Fruit fly (Drosophila melanogaster) whole organism, embryonic: ENCODE results near the gene elB.

ENCODE experiments used
- Abd-B ChIP-seq: fragments of 200-800 bp; sonication (Bioruptor generic); optimal IDR thresholded peaks from 2 replicates; lab custom pipeline; 2018; ENCODE audit warnings: missing biosample characterization, mild to moderate bottlenecking, missing genetic modification characterization, moderate library complexity
- CG1024 ChIP-seq: fragments of 200-800 bp; sonication (Bioruptor generic); IDR thresholded peaks from 2 replicates; pipeline ENCODE4 v1.3.6; 2022; ENCODE audit warnings: missing biosample characterization, missing genetic modification characterization
- CG11456 ChIP-seq: fragments of 200-800 bp; sonication (Bioruptor generic); IDR thresholded peaks from 3 replicates; pipeline ENCODE4 v1.3.6; 2022; ENCODE audit warnings: missing biosample characterization, missing genetic modification characterization
- CG11695 ChIP-seq: fragments of 200-800 bp; sonication (Bioruptor generic); IDR thresholded peaks from 3 replicates; pipeline ENCODE4 v1.3.6; 2022; ENCODE audit warnings: missing biosample characterization, missing genetic modification characterization
- CG1233 ChIP-seq: fragments of 200-800 bp; sonication (Bioruptor generic); optimal IDR thresholded peaks from 4 replicates; lab custom pipeline; 2018; ENCODE audit warnings: missing biosample characterization, mild to moderate bottlenecking, missing genetic modification characterization
- CG13424 ChIP-seq: fragments of 200-800 bp; sonication (Bioruptor generic); optimal IDR thresholded peaks from 2 replicates; lab custom pipeline; 2019; ENCODE audit warnings: missing biosample characterization, mild to moderate bottlenecking, missing genetic modification characterization, moderate library complexity
- CG13894 ChIP-seq: fragments of 200-800 bp; sonication (Bioruptor generic); optimal IDR thresholded peaks from 3 replicates; lab custom pipeline; 2018; ENCODE audit warnings: missing biosample characterization, mild to moderate bottlenecking, missing genetic modification characterization, moderate library complexity
- CG16779 ChIP-seq: fragments of 200-800 bp; sonication (Bioruptor generic); IDR thresholded peaks from 2 replicates; pipeline ENCODE4 v1.3.6; 2022; ENCODE audit warnings: missing biosample characterization, missing genetic modification characterization
- CG17385 ChIP-seq: fragments of 200-800 bp; sonication (Bioruptor generic); optimal IDR thresholded peaks from 3 replicates; lab custom pipeline; 2018; ENCODE audit warnings: missing biosample characterization, mild to moderate bottlenecking, missing genetic modification characterization
- CG17568 ChIP-seq: fragments of 200-800 bp; sonication (Bioruptor generic); optimal IDR thresholded peaks from 2 replicates; lab custom pipeline; 2018; ENCODE audit warnings: missing biosample characterization, mild to moderate bottlenecking, missing genetic modification characterization, moderate library complexity
- CG30403 ChIP-seq: fragments of 200-800 bp; sonication (Bioruptor generic); optimal IDR thresholded peaks from 3 replicates; lab custom pipeline; 2016; ENCODE audit warnings: missing biosample characterization, missing genetic modification characterization
- CG3065 ChIP-seq: fragments of 200-800 bp; sonication (Bioruptor generic); optimal IDR thresholded peaks from 2 replicates; lab custom pipeline; 2016; ENCODE audit warnings: missing biosample characterization, missing genetic modification characterization
- CG31388 ChIP-seq: fragments of 200-800 bp; sonication (Bioruptor generic); optimal IDR thresholded peaks from 2 replicates; lab custom pipeline; 2016; ENCODE audit warnings: missing biosample characterization, missing genetic modification characterization
- CG32767 ChIP-seq: fragments of 200-800 bp; sonication (Bioruptor generic); IDR thresholded peaks from 2 replicates; pipeline ENCODE4 v1.3.6; 2022; ENCODE audit warnings: missing biosample characterization, missing genetic modification characterization
- CG33557 ChIP-seq: fragments of 200-800 bp; sonication (Bioruptor generic); optimal IDR thresholded peaks from 2 replicates; lab custom pipeline; 2019; ENCODE audit warnings: missing biosample characterization, mild to moderate bottlenecking, missing genetic modification characterization, moderate library complexity
- CG34376 ChIP-seq: fragments of 200-800 bp; sonication (Bioruptor generic); optimal IDR thresholded peaks from 2 replicates; lab custom pipeline; 2018; ENCODE audit warnings: missing biosample characterization, mild to moderate bottlenecking, missing genetic modification characterization
- CG34422 ChIP-seq: fragments of 200-800 bp; sonication (Bioruptor generic); IDR thresholded peaks from 3 replicates; pipeline ENCODE4 v1.3.6; 2022; ENCODE audit warnings: missing biosample characterization, missing genetic modification characterization
- CG3838 ChIP-seq: fragments of 200-800 bp; sonication (Bioruptor generic); optimal IDR thresholded peaks from 3 replicates; lab custom pipeline; 2016; ENCODE audit warnings: missing biosample characterization, missing genetic modification characterization
- CG3847 ChIP-seq: fragments of 200-800 bp; sonication (Bioruptor generic); IDR thresholded peaks from 2 replicates; pipeline ENCODE4 v1.3.6; 2022; ENCODE audit warnings: missing biosample characterization, missing genetic modification characterization
- CG4730 ChIP-seq: fragments of 200-800 bp; sonication (Bioruptor generic); IDR thresholded peaks from 2 replicates; pipeline ENCODE4 v1.3.6; 2022; ENCODE audit warnings: missing biosample characterization, missing genetic modification characterization
- CG6765 ChIP-seq: fragments of 200-800 bp; sonication (Bioruptor generic); optimal IDR thresholded peaks from 3 replicates; lab custom pipeline; 2017; ENCODE audit warnings: missing biosample characterization, mild to moderate bottlenecking, missing genetic modification characterization
- CG6813 ChIP-seq: fragments of 200-800 bp; sonication (Bioruptor generic); optimal IDR thresholded peaks from 2 replicates; lab custom pipeline; 2017; ENCODE audit warnings: missing biosample characterization, missing genetic modification characterization, mild to moderate bottlenecking, moderate library complexity, missing genetic modification reagents
- CG6854 ChIP-seq: fragments of 200-800 bp; sonication (Bioruptor generic); optimal IDR thresholded peaks from 3 replicates; lab custom pipeline; 2017; ENCODE audit warnings: missing biosample characterization, mild to moderate bottlenecking, missing genetic modification characterization
- CG7839 ChIP-seq: fragments of 200-800 bp; sonication (Bioruptor generic); optimal IDR thresholded peaks from 3 replicates; lab custom pipeline; 2018; ENCODE audit warnings: missing biosample characterization, mild to moderate bottlenecking, missing genetic modification characterization, moderate library complexity
- Deaf1 ChIP-seq: fragments of 200-800 bp; optimal IDR thresholded peaks from 3 replicates; lab custom pipeline; 2019; ENCODE audit warnings: missing biosample characterization, mild to moderate bottlenecking, missing genetic modification characterization, moderate library complexity
- Dip3 ChIP-seq: fragments of 200-800 bp; sonication (Bioruptor generic); optimal IDR thresholded peaks from 3 replicates; lab custom pipeline; 2016; ENCODE audit warnings: missing biosample characterization, missing genetic modification characterization
- HLH54F ChIP-seq: fragments of 200-800 bp; sonication (Bioruptor generic); optimal IDR thresholded peaks from 3 replicates; lab custom pipeline; 2016; ENCODE audit warnings: missing biosample characterization, missing genetic modification characterization
- Hr78 ChIP-seq, 2 experiments: fragments of 200-800 bp in 1 of 2; fragments of >200 bp in 1 of 2; sonication (Bioruptor generic) in 1 of 2; optimal IDR thresholded peaks; 2 replicates each; lab custom pipeline; 2017 to 2019; ENCODE audit warnings: missing biosample characterization in 2 of 2, missing genetic modification characterization in 2 of 2, mild to moderate bottlenecking in 1 of 2, moderate library complexity in 1 of 2
- Med ChIP-seq: fragments of 200-800 bp; sonication (Bioruptor generic); peaks from one replicate; lab custom pipeline; 2016; ENCODE audit warnings: missing biosample characterization, missing genetic modification characterization, mild to moderate bottlenecking, inconsistent platforms, moderate library complexity
- Meics ChIP-seq: fragments of 200-800 bp; sonication (Bioruptor generic); optimal IDR thresholded peaks from 2 replicates; lab custom pipeline; 2017; ENCODE audit warnings: missing biosample characterization, mild to moderate bottlenecking, missing genetic modification characterization
- Pdp1 ChIP-seq, 2 experiments: fragments of 200-800 bp; sonication (Bioruptor generic); optimal IDR thresholded peaks; 3 replicates each; lab custom pipeline; 2016; ENCODE audit warnings: missing biosample characterization in 2 of 2, missing genetic modification characterization in 2 of 2, mild to moderate bottlenecking in 1 of 2, moderate library complexity in 1 of 2
- al ChIP-seq: fragments of 200-800 bp; sonication (Bioruptor generic); IDR thresholded peaks from 2 replicates; pipeline ENCODE4 v1.3.6; 2022; ENCODE audit warnings: missing biosample characterization, missing genetic modification characterization
- bsh ChIP-seq, 2 experiments: fragments of 200-800 bp; sonication (Bioruptor generic); optimal IDR thresholded peaks; 2 replicates each; lab custom pipeline; 2017 to 2018; ENCODE audit warnings: mild to moderate bottlenecking in 2 of 2, missing biosample characterization in 2 of 2, missing genetic modification characterization in 2 of 2, moderate library complexity in 1 of 2
- ci ChIP-seq: fragments of 200-800 bp; sonication (Bioruptor generic); IDR thresholded peaks from 3 replicates; pipeline ENCODE4 v1.3.6; 2022; ENCODE audit warnings: missing biosample characterization, missing genetic modification characterization
- crc ChIP-seq: fragments of 200-800 bp; sonication (Bioruptor generic); optimal IDR thresholded peaks from 2 replicates; lab custom pipeline; 2016; ENCODE audit warnings: missing biosample characterization, missing genetic modification characterization
- croc ChIP-seq: fragments of 200-800 bp; sonication (Bioruptor generic); conservative IDR thresholded peaks from 3 replicates; pipeline ENCODE4 v1.3.6; 2022; ENCODE audit warnings: missing biosample characterization, missing genetic modification characterization
- dmrt11E ChIP-seq: fragments of 200-800 bp; sonication (Bioruptor generic); optimal IDR thresholded peaks from 3 replicates; lab custom pipeline; 2018; ENCODE audit warnings: missing biosample characterization, mild to moderate bottlenecking, missing genetic modification characterization, moderate library complexity
- fd102C ChIP-seq: fragments of 200-800 bp; sonication (Bioruptor generic); optimal IDR thresholded peaks from 2 replicates; lab custom pipeline; 2018; ENCODE audit warnings: missing biosample characterization, mild to moderate bottlenecking, missing genetic modification characterization, moderate library complexity
- jing ChIP-seq: fragments of 200-800 bp; sonication (Bioruptor generic); optimal IDR thresholded peaks from 2 replicates; lab custom pipeline; 2018; ENCODE audit warnings: missing biosample characterization, mild to moderate bottlenecking, missing genetic modification characterization
- lab ChIP-seq: fragments of 200-800 bp; sonication (Bioruptor generic); optimal IDR thresholded peaks from 3 replicates; lab custom pipeline; 2017; ENCODE audit warnings: missing biosample characterization, missing genetic modification characterization, mild to moderate bottlenecking, moderate library complexity, missing genetic modification reagents
- mam ChIP-seq: fragments of 200-800 bp; sonication (Bioruptor generic); optimal IDR thresholded peaks from 3 replicates; lab custom pipeline; 2016; ENCODE audit warnings: missing biosample characterization, missing genetic modification characterization
- nau ChIP-seq: fragments of 200-800 bp; sonication (Bioruptor generic); optimal IDR thresholded peaks from 3 replicates; lab custom pipeline; 2017; ENCODE audit warnings: missing biosample characterization, mild to moderate bottlenecking, missing genetic modification characterization, missing genetic modification reagents
- oc ChIP-seq: fragments of 200-800 bp; sonication (Bioruptor generic); optimal IDR thresholded peaks from 2 replicates; lab custom pipeline; 2018; ENCODE audit warnings: missing biosample characterization, mild to moderate bottlenecking, missing genetic modification characterization, moderate library complexity
- otp ChIP-seq: fragments of 200-800 bp; sonication (Bioruptor generic); IDR thresholded peaks from 3 replicates; pipeline ENCODE4, ENCODE4 v1.3.6; 2022; ENCODE audit warnings: missing biosample characterization, missing genetic modification characterization
- peb ChIP-seq: fragments of 200-800 bp; sonication (Bioruptor generic); IDR thresholded peaks from 2 replicates; pipeline ENCODE4 v1.3.6; 2022; ENCODE audit warnings: missing biosample characterization, missing genetic modification characterization
- sens-2 ChIP-seq: fragments of 200-800 bp; sonication (Bioruptor generic); IDR thresholded peaks from 2 replicates; pipeline ENCODE4 v1.3.6; 2022; ENCODE audit warnings: missing biosample characterization, missing genetic modification characterization
- slou ChIP-seq: fragments of 200-800 bp; sonication (Bioruptor generic); optimal IDR thresholded peaks from 3 replicates; lab custom pipeline; 2016; ENCODE audit warnings: missing biosample characterization, missing genetic modification characterization
- tap ChIP-seq: fragments of 200-800 bp; optimal IDR thresholded peaks from 3 replicates; lab custom pipeline; 2019; ENCODE audit warnings: missing biosample characterization, mild to moderate bottlenecking, missing genetic modification characterization, moderate library complexity
- tll ChIP-seq, 2 experiments: fragments of 200-800 bp in 1 of 2; fragments of >200 bp in 1 of 2; sonication (Bioruptor generic) in 1 of 2; optimal IDR thresholded peaks; 2 replicates each; lab custom pipeline; 2017 to 2019; ENCODE audit warnings: missing biosample characterization in 2 of 2, missing genetic modification characterization in 2 of 2, mild to moderate bottlenecking in 1 of 2, moderate library complexity in 1 of 2

Gene elB

DNA sequence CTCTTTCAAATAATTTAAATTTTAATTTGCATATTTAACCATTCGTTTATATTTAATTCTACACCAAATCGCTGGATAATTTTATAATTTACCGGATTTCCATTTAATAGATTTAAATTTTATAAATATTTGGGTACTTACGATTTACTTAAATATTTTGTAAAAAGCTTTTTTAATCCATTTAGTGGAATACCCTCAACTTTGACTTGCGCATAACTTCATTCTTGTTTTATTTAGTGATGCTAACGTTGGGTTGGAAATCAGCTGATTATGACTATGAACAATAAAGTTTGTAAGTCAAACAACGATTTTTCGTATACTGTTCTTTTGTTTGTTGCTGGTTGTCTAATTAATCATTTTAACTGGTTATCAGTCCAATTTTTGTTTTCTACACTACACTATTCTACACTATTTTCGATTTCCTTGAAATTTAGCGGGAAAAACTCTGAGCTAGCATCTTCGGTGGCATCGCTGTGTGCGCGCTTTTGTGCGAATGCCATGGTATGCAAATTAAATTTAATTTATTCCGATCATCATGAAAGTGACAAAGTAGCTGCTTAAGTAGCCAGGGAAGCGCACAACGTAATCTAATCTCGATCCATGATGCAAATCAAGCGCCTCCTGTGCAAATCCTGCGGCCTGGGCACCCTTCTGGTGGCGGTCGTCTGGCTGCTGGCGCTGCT is 50.4 kb downstream of the elB start, which contains the start of gene Pgant35A (continued):
- TF ChIP-seq tap (peak; percentile 31), mam (GFP tag; lab: Kevin White, UChicago) (peak; percentile 33), CG11456 (GFP tag; lab: Robert Waterston, UW) (no peak), CG31388 (no peak), CG32767 (peak; percentile 13; the same call in 1 of the 2 replicates), tll (GFP tag; optimal IDR thresholded peaks at IDR 0.05; lab: Kevin White, UChicago) (no peak), slou (GFP tag; lab: Kevin White, UChicago) (no peak), CG13424 (tag; lab: Kevin White, UChicago) (peak; percentile 58), al (GFP tag; lab: Robert Waterston, UW) (no peak), oc (tag; lab: Kevin White, UChicago) (no peak), CG13894 (tag; lab: Kevin White, UChicago) (peak; percentile 44), croc (GFP tag; lab: Robert Waterston, UW) (no peak), CG4730 (no peak), CG34376 (GFP tag; lab: Kevin White, UChicago) (peak; percentile 8), CG11695 (GFP tag; lab: Robert Waterston, UW) (no peak; the same call in 2 of the 3 replicates), CG3847 (GFP tag; lab: Robert Waterston, UW) (no peak), CG33557 (GFP tag; lab: Kevin White, UChicago) (no peak), Deaf1 (tag; lab: Kevin White, UChicago) (no peak), peb (GFP tag; lab: Robert Waterston, UW) (no peak), fd102C (GFP tag; lab: Kevin White, UChicago) (no peak), Abd-B (peak; percentile 29), Hr78 (GFP tag; optimal IDR thresholded peaks at IDR 0.05; lab: Kevin White, UChicago) (no peak), Meics (GFP tag; lab: Kevin White, UChicago) (peak; percentile 26), nau (GFP tag; lab: Kevin White, UChicago) (no peak), ci (no peak), otp (no peak), CG7839 (tag; lab: Kevin White, UChicago) (peak; percentile 42), CG17568 (GFP tag; lab: Kevin White, UChicago) (no peak), CG30403 (GFP tag; lab: Kevin White, UChicago) (peak; percentile 54), bsh (GFP tag; optimal IDR thresholded peaks at IDR 0.05; lab: Kevin White, UChicago) (peak in 1 of 2 experiments; percentile 55), CG3838 (GFP tag; lab: Kevin White, UChicago) (no peak), CG17385 (GFP tag; lab: Kevin White, UChicago) (peak; percentile 47), CG6813 (GFP tag; lab: Kevin White, UChicago) (no peak), CG34422 (GFP tag; lab: Robert Waterston, UW) (no peak), CG6765 (no peak), CG6854 (no peak), CG16779 (GFP tag; lab: Robert Waterston, UW) (no peak), CG1024 (no peak), CG1233 (GFP tag; lab: Kevin White, UChicago) (no peak), Med (peak; percentile 78), CG3065 (GFP tag; lab: Kevin White, UChicago) (no peak), crc (no peak), Dip3 (GFP tag; lab: Kevin White, UChicago) (peak; percentile 16), lab (no peak), sens-2 (GFP tag; lab: Robert Waterston, UW) (no peak), jing (GFP tag; lab: Kevin White, UChicago) (no peak), Pdp1 (GFP tag; optimal IDR thresholded peaks at IDR 0.05; lab: Kevin White, UChicago) (peak; percentile 6 to 21), dmrt11E (tag; lab: Kevin White, UChicago) (no peak), HLH54F (GFP tag; lab: Kevin White, UChicago) (peak; percentile 31)
